Fruit fly (Drosophila melanogaster) ovary, adult (tissue): ENCODE measurements around the gene Cp7Fa.

Experiments
- CG17801 ChIP-seq: fragments of 200-800 bp; optimal IDR thresholded peaks from 2 replicates; lab custom pipeline; 2019; ENCODE audit warnings: missing biosample characterization, mild to moderate bottlenecking, missing genetic modification characterization, moderate library complexity; ENCODE audit not compliant: partially characterized antibody

Cp7Fa gene

dm6 chrX:8505023-8505604, 34.4 kb downstream of the Cp7Fa start:
- no peak for TF ChIP-seq CG17801 (GFP tag; lab: Kevin White, UChicago)

DNA sequence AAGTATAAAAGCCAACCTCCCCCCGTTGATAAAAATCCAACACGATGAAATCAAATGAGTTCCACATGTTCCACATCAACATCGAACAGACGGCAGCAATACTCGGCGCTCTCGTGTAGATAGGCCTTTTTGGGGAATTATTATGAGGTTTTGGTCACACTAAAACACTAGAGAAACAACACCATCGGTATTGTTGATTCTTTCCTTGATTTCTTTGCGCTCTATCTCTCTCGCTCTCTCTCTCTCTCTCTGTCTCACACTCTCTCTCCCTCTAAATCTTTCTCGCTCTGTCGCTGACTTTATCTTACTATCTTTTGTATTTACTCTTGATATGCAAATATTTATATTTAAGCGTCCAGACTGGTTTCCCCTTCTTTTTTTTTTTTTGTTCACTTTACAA, 40.0 kb downstream of the Cp7Fa start:
- no peak for TF ChIP-seq CG17801 (GFP tag; lab: Kevin White, UChicago)

DNA sequence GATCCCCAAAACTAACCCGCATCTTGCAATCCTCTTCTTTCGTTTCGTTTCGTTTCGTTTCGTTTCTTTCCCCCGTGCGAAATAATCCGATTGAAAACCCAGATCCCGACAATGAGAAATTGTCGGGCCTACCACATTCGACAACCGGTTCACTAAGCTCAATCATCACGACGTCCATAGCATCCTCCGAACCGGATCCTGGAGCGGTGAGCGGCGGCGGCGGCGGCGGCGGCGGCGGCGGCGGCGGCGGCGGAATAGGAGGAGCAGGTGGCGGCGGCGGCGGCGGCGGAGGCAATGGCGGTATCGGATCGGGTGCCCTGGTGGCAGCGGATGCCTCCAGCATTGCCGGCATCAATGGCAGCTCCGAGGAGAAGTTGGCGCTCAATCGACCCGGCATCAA, 41.6 kb downstream of the Cp7Fa start:
- no peak for TF ChIP-seq CG17801 (GFP tag; lab: Kevin White, UChicago)

DNA sequence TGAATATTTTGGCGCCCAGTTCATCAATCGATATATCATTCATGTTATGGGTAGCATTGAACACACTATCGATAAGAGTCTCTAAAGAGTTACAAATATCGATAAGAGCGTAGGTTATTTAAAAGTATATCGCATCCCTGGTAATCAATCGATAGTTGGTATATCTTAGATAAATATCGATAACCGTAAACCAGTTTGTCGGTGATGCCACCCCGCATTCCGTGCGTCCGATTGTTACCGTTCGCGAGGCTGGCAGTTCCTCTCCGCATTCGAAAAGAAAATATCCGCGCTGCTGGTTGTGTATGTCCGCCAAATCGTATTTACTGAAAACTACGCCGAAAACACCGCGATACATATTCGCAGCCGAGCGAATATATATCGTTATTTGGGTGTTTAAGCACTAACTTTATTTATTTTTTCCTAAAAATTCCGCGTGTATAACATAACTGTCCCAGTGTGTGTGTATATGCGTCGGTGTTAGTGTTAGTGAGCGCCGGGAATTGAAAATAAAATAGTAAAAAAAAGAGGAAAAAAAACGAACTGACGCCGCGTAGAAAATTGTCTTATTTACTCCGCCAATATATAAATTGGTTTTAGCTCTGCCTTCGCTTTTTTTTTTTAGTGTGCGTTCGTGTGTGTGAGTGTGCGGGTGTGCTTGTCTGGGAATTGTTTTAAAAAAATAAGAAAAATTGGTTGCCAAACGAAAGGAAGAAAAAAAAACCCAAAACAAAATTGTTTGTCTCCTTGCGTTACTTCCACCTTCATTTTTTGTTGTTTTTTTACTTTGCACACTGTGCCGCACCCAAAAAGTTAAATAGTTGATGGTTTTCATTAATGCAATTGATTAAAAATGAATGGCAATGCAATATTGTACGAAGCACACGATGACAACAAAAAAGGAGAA, 46.7 kb downstream of the Cp7Fa start, which contains the start of gene Nrg:
TSS of gene Nrg (plus strand) at position 253 of the 904 bp plus-strand sequence.
- peak; percentile 75 for TF ChIP-seq CG17801 (GFP tag; lab: Kevin White, UChicago)

DNA sequence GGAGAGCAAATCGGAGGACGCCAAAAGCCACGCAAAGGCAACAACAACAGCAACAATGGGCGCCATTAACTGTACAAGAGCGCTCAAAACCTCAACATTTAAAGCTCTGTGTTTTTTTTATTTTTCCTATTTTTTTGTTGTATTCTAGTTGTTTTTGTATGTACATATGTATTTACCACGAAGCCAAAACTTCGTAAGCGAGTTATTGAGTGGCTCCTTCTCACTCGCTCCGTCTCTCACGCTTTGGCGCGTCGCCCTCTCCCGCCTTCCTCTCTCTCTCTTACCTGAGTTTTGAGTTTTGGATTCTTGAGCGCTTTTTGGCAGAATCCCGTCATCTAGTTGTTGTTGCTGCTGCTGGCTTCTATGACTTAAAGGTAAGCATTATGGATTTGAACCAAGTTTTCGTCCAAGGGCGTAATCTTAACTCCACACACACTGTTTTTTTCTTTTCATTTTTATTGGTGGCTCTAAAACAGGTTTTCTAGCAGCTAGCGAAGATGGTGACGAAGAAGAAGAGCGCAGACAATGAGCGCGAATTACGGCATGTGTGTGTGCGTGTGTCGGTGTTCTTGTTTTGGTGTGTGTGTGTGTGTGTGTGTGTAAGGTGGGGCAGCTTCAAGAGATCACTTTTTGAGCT, 47.5 kb downstream of the Cp7Fa start:
- TF ChIP-seq CG17801 (GFP tag; lab: Kevin White, UChicago): no peak

DNA sequence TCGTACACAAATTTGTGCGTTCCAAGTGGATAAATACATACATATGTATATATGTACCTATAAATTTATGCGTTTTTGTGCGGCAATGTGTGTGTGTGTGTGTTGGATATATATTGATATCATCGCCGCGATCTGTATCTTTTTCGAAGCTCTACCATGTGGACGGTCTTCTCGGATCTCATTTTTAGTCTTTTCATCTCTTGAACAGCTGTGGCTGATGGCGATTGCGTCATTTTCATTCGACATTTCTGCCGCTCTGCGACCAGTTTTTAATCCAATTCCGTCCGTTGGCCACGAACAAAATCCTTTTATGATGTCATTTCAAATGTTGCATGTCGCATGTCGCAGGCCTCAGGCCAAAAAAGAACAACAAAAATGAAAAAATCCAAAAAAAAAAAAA, 49.8 kb downstream of the Cp7Fa start:
- TF ChIP-seq CG17801 (GFP tag; lab: Kevin White, UChicago): no peak

DNA sequence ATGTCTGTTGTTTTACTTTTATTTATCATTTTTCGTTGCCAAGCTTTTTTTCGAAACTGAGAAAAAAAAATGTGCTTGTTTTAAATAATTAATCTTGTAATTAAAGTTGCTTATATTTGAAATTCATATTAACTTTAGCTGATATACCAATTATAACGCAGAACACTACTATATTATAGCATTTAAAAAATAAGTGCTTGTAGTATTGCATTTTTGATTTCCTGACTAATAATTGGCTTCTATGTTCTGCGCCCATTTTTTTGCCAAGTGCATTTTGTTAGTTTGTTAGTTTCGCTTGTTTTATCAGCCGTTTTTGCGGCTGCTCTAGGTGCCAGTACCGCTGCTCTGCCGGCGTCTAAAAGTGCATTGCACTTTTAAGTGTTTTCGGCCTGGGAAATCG, 50.8 kb downstream of the Cp7Fa start:
- peak; percentile 67 for TF ChIP-seq CG17801 (GFP tag; lab: Kevin White, UChicago)

DNA sequence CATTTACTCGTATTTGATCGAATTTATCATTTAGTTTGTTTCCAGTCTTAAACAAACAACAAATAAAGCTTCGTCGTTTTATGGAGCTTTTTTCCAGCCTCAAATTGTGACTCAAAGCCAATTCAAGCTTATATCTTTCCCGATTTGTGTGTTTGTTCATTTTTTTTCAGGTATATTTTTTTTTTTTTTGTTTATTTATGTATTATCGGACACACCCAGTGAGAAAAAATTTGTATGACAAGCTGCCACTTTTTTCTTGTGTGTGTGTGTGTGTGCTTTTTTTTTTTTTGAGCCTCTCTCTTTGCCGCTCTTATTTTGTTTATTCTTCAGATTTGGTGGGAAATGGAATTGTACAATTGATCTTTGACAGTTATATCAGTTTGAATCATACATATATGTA, 51.8 kb downstream of the Cp7Fa start:
- TF ChIP-seq CG17801 (GFP tag; lab: Kevin White, UChicago): no peak
